Fruit fly (Drosophila melanogaster): ENCODE measurements around the gene by.

by gene

dm6 chr3R:9565895-9566294 is 33.1 kb upstream of the by start, which contains the start of gene CG16789:
CG16789 (plus strand) TSS chr3R:9566195.
- TF ChIP-seq CG9139 (GFP tag; optimal IDR thresholded peaks at IDR 0.05) (no peak), Sox15 (GFP tag; optimal IDR thresholded peaks at IDR 0.05) (no peak), salr (GFP tag; optimal IDR thresholded peaks at IDR 0.05) (no peak), Blimp-1 (GFP tag; optimal IDR thresholded peaks at IDR 0.05) (no peak), Eip75B (GFP tag; optimal IDR thresholded peaks at IDR 0.05) (no peak), CG15336 (GFP tag; IDR thresholded peaks at IDR 0.05) (no peak), CG6163 (GFP tag; IDR thresholded peaks at IDR 0.05) (no peak)

dm6 chr3R:9563240-9563992 is 30.6 kb upstream of the by start, which contains the start of the genes CG9393 and Vps45:
CG9393 (minus strand) TSS chr3R:9563673.
Vps45 (plus strand) TSS chr3R:9563924.
- TF ChIP-seq CG11294 (GFP tag; IDR thresholded peaks at IDR 0.05) (no peak; the same call in 1 of the 2 replicates), Smox (GFP tag; optimal IDR thresholded peaks at IDR 0.05) (no peak), CG10669 (GFP tag; optimal IDR thresholded peaks at IDR 0.05) (no peak), svp (GFP tag) (no peak), OdsH (GFP tag; optimal IDR thresholded peaks at IDR 0.05) (no peak), ss (GFP tag; optimal IDR thresholded peaks at IDR 0.05) (no peak), CG8119 (GFP tag; IDR thresholded peaks at IDR 0.05) (no peak), topi (GFP tag; optimal IDR thresholded peaks at IDR 0.05) (no peak), Sox15 (GFP tag; optimal IDR thresholded peaks at IDR 0.05) (peak; percentile 14), CG6854 (GFP tag; optimal IDR thresholded peaks at IDR 0.05) (no peak), Eip93F (GFP tag; optimal IDR thresholded peaks at IDR 0.05) (peak; percentile 49), cyc (GFP tag; optimal IDR thresholded peaks at IDR 0.05) (peak; percentile 68), CG6276 (GFP tag; optimal IDR thresholded peaks at IDR 0.05) (no peak), CG11762 (GFP tag; optimal IDR thresholded peaks at IDR 0.05; ENCODE audit: insufficient read depth) (no peak), CG7368 (GFP tag; optimal IDR thresholded peaks at IDR 0.05) (no peak), CG1621 (tag; optimal IDR thresholded peaks at IDR 0.05) (no peak), fd59A (GFP tag; optimal IDR thresholded peaks at IDR 0.05) (no peak), CG10631 (GFP tag; optimal IDR thresholded peaks at IDR 0.05) (no peak), Blimp-1 (GFP tag; optimal IDR thresholded peaks at IDR 0.05) (no peak), Hr38 (GFP tag; optimal IDR thresholded peaks at IDR 0.05) (no peak), CG6808 (GFP tag; optimal IDR thresholded peaks at IDR 0.05) (no peak), CG15336 (GFP tag; IDR thresholded peaks at IDR 0.05) (0 out of 2 replicates have a peak, but pooled peaks have one; percentile 24), dac (GFP tag; optimal IDR thresholded peaks at IDR 0.05) (no peak), Ets96B (tag; optimal IDR thresholded peaks at IDR 0.05) (no peak), CG6792 (GFP tag; optimal IDR thresholded peaks at IDR 0.05) (no peak), net (GFP tag; optimal IDR thresholded peaks at IDR 0.05) (no peak), CG8632 (GFP tag; optimal IDR thresholded peaks at IDR 0.05) (no peak), CG6163 (GFP tag; IDR thresholded peaks at IDR 0.05) (no peak), lz (GFP tag; optimal IDR thresholded peaks at IDR 0.05) (peak; percentile 68), CG31627 (GFP tag; optimal IDR thresholded peaks at IDR 0.05) (peak; percentile 67), CG3919 (GFP tag; optimal IDR thresholded peaks at IDR 0.05) (no peak), eg (GFP tag; IDR thresholded peaks at IDR 0.05) (no peak; the same call in 2 of the 3 replicates), vri (GFP tag; optimal IDR thresholded peaks at IDR 0.05) (peak; percentile 61), Sox14 (GFP tag; optimal IDR thresholded peaks at IDR 0.05) (no peak), Met (GFP tag; optimal IDR thresholded peaks at IDR 0.05) (no peak), CG4318 (GFP tag; optimal IDR thresholded peaks at IDR 0.05) (no peak), Ets21C (GFP tag; optimal IDR thresholded peaks at IDR 0.05) (no peak), Sox102F (GFP tag; optimal IDR thresholded peaks at IDR 0.05) (no peak), Lpt (GFP tag; optimal IDR thresholded peaks at IDR 0.05) (no peak), pdm3 (GFP tag; optimal IDR thresholded peaks at IDR 0.05) (no peak), spab (GFP tag; optimal IDR thresholded peaks at IDR 0.05) (no peak), acj6 (GFP tag; optimal IDR thresholded peaks at IDR 0.05) (no peak), Eip75B (GFP tag; optimal IDR thresholded peaks at IDR 0.05) (no peak), esn (GFP tag; optimal IDR thresholded peaks at IDR 0.05) (peak; percentile 74), achi (GFP tag; optimal IDR thresholded peaks at IDR 0.05) (no peak), CG3032 (tag; optimal IDR thresholded peaks at IDR 0.05) (peak; percentile 62)
